Worm (Caenorhabditis elegans) whole organism, L3 larva: ENCODE measurements around the gene dsb-3.

Experiments used
- R02D3.7 ChIP-seq: fragments of 150-350 bp; optimal IDR thresholded peaks from 2 replicates; lab custom pipeline; 2014; ENCODE audit warnings: missing biosample characterization, missing genetic modification characterization
- ama-1 ChIP-seq: fragments of 150-350 bp; optimal IDR thresholded peaks from 2 replicates; lab custom pipeline; 2018
- elt-3 ChIP-seq, 3 experiments: fragments of 150-350 bp in 1 of 3; sonication (generic microtip) in 2 of 3; optimal IDR thresholded peaks; 2 replicates in 2 of 3; 4 replicates in 1 of 3; lab custom pipeline; 2014 to 2017; ENCODE audit warnings: missing biosample characterization in 3 of 3, missing genetic modification characterization in 3 of 3
- fkh-10 ChIP-seq: sonication (generic microtip); optimal IDR thresholded peaks from 2 replicates; lab custom pipeline; 2017; ENCODE audit warnings: missing biosample characterization, missing genetic modification reagents, missing genetic modification characterization
- fkh-2 ChIP-seq: fragments of 150-350 bp; optimal IDR thresholded peaks from 2 replicates; lab custom pipeline; 2014; ENCODE audit warnings: missing biosample characterization, missing genetic modification reagents, missing genetic modification characterization
- fos-1 ChIP-seq: fragments of 150-350 bp; optimal IDR thresholded peaks from 2 replicates; lab custom pipeline; 2014; ENCODE audit warnings: missing biosample characterization, missing genetic modification characterization
- mdl-1 ChIP-seq: fragments of 150-350 bp; optimal IDR thresholded peaks from 2 replicates; lab custom pipeline; 2014; ENCODE audit warnings: missing biosample characterization, missing genetic modification characterization
- nhr-237 ChIP-seq: fragments of 150-350 bp; optimal IDR thresholded peaks from 2 replicates; lab custom pipeline; 2014; ENCODE audit warnings: missing biosample characterization, missing genetic modification characterization
- pqm-1 ChIP-seq: fragments of 150-350 bp; optimal IDR thresholded peaks from 2 replicates; lab custom pipeline; 2017; ENCODE audit warnings: missing biosample characterization, missing genetic modification characterization, inconsistent platforms
- unc-62 ChIP-seq: fragments of 150-350 bp; sonication (generic microtip); optimal IDR thresholded peaks from 4 replicates; lab custom pipeline; 2014; ENCODE audit warnings: missing biosample characterization, missing genetic modification reagents, missing genetic modification characterization
- zag-1 ChIP-seq: fragments of 150-350 bp; optimal IDR thresholded peaks from 2 replicates; lab custom pipeline; 2014; ENCODE audit warnings: missing biosample characterization, missing genetic modification characterization
- ztf-11 ChIP-seq: fragments of 150-350 bp; optimal IDR thresholded peaks from 2 replicates; lab custom pipeline; 2014; ENCODE audit warnings: missing biosample characterization, missing genetic modification characterization

DNA sequence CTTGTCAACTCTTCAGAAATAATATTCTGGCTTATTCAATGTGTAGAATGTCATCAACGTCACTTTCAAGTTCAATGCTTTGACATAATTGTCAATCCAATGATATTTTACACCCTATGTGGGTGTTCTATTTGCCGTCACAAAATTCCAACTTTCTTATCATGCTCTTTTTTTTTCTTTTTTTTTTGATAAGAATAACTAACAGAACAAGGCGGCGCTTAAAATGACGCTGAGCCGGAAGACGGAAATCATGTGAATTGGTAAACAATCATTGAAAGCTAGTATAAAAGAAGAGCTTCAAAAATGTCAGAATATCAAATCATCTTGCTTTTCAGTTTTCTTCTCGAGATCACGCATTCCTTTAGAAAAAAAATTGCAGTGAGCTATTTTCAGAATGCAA is 33.1 kb downstream of the dsb-3 start, which contains the start of gene C50F7.5:
- TF ChIP-seq mdl-1 (tag; lab: Kevin White, UChicago) (no peak), ztf-11 (no peak), fkh-10 (GFP tag; lab: Kevin White, UChicago) (no peak), fos-1 (tag; lab: Kevin White, UChicago) (no peak), pqm-1 (tag; lab: Kevin White, UChicago) (peak; percentile 8), elt-3 (tag; optimal IDR thresholded peaks at IDR 0.05; lab: Kevin White, UChicago) (no peak), R02D3.7 (no peak), fkh-2 (tag; lab: Kevin White, UChicago) (no peak), nhr-237 (tag; lab: Kevin White, UChicago) (no peak), unc-62 (GFP tag; lab: Kevin White, UChicago) (no peak), zag-1 (no peak), ama-1 (lab: Kevin White, UChicago) (no peak)
